Worm (Caenorhabditis elegans): ENCODE results near the gene elo-9.
"Not testable (repeated sequence)": the region's sequence is repeated elsewhere in the genome, so short reads cannot be mapped to it uniquely, and the experiment has no call there.

Gene elo-9

ce11 chrII:15008481-15009057, 44.7 kb upstream of the elo-9 start:
- peak; percentile 19 for TF ChIP-seq nhr-90 (tag; optimal IDR thresholded peaks at IDR 0.05; ENCODE audit: poor library complexity)
- no peak for TF ChIP-seq nhr-47 (tag; optimal IDR thresholded peaks at IDR 0.05)
- peak; percentile 61 for TF ChIP-seq pax-3 (tag; optimal IDR thresholded peaks at IDR 0.05)
- TF ChIP-seq nhr-85 (tag): peak; percentile 75
- no peak for TF ChIP-seq efl-3 (GFP tag; optimal IDR thresholded peaks at IDR 0.05)
- peak; percentile 50; the same call in 1 of the 2 replicates for TF ChIP-seq unc-98 (GFP tag; IDR thresholded peaks at IDR 0.05)
- TF ChIP-seq lir-3 (tag; optimal IDR thresholded peaks at IDR 0.05; ENCODE audit: poor library complexity): no peak
- TF ChIP-seq efl-1 (optimal IDR thresholded peaks at IDR 0.05): no peak
- peak in 1 of 2 experiments; percentile 89 for TF ChIP-seq efl-1 (GFP tag; optimal IDR thresholded peaks at IDR 0.05 in 1 of 2)

- no peak for TF ChIP-seq ceh-8 (GFP tag; optimal IDR thresholded peaks at IDR 0.05)
Observed at ce11 chrII:15005118-15005517, 41.2 kb upstream of the elo-9 start.

- peak; percentile 44 for TF ChIP-seq nhr-85 (tag)
- TF ChIP-seq grh-1 (GFP tag; IDR thresholded peaks at IDR 0.05): no peak
- peak in 1 of 3 experiments; percentile 38 for TF ChIP-seq dpl-1 (GFP tag; optimal IDR thresholded peaks at IDR 0.05)
- no peak for TF ChIP-seq nhr-11 (tag; optimal IDR thresholded peaks at IDR 0.05)
- no peak for TF ChIP-seq skn-1 (tag; optimal IDR thresholded peaks at IDR 0.05)
- TF ChIP-seq efl-1 (optimal IDR thresholded peaks at IDR 0.05): peak; percentile 18 to 45
- TF ChIP-seq efl-1 (GFP tag; optimal IDR thresholded peaks at IDR 0.05 in 1 of 2): peak; percentile 27 to 76
Observed at ce11 chrII:15004538-15004937, 40.6 kb upstream of the elo-9 start.

DNA sequence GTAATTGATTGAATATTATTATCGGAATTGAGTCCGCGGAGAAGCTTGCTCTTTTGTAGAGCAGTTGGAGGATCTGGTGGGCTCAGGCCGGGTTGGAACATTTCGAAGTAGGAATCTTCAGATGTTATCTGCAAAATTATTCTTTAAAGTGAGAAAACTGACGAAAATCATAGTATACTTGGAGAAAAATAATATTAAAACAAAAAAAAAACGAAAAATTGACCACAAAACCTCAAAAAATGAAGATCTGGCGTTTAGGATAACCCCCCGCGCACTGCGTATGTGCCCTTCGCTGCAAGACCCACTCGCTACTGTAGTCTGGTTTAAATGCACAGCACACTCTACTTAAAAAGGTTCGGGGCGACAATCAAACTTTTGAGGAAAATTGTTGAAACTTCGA, 39.5 kb upstream of the elo-9 start, which contains the start of gene Y53F4B.10:
Y53F4B.10 (minus strand) TSS at position 101 of the 400 bp plus-strand sequence.
- TF ChIP-seq ztf-11 (tag; optimal IDR thresholded peaks at IDR 0.05) (no peak), nhr-12 (tag; optimal IDR thresholded peaks at IDR 0.05) (no peak), fkh-4 (tag; optimal IDR thresholded peaks at IDR 0.05; ENCODE audit: borderline replicate concordance) (no peak), mef-2 (tag; optimal IDR thresholded peaks at IDR 0.05) (no peak), lin-15B (tag; optimal IDR thresholded peaks at IDR 0.05) (no peak), mab-9 (GFP tag; IDR thresholded peaks at IDR 0.05) (no peak), grh-1 (GFP tag; IDR thresholded peaks at IDR 0.05) (no peak), swsn-7 (tag; optimal IDR thresholded peaks at IDR 0.05) (no peak), dsc-1 (tag; optimal IDR thresholded peaks at IDR 0.05) (no peak), unc-130 (tag; optimal IDR thresholded peaks at IDR 0.05) (no peak), hpl-2 (GFP tag; optimal IDR thresholded peaks at IDR 0.05) (no peak), snpc-4 (tag; optimal IDR thresholded peaks at IDR 0.05) (no peak), ama-1 (optimal IDR thresholded peaks at IDR 0.05) (no peak), nhr-90 (tag; optimal IDR thresholded peaks at IDR 0.05; ENCODE audit: poor library complexity) (no peak), unc-98 (GFP tag; IDR thresholded peaks at IDR 0.05) (no peak), fkh-10 (GFP tag; optimal IDR thresholded peaks at IDR 0.05) (no peak), tlp-1 (tag; optimal IDR thresholded peaks at IDR 0.05) (no peak), unc-62 (GFP tag; optimal IDR thresholded peaks at IDR 0.05) (no peak), sup-37 (GFP tag; optimal IDR thresholded peaks at IDR 0.05) (no peak), mdl-1 (tag; optimal IDR thresholded peaks at IDR 0.05) (no peak)

- not testable (repeated sequence) for TF ChIP-seq tlp-1 (tag; optimal IDR thresholded peaks at IDR 0.05); ama-1 (optimal IDR thresholded peaks at IDR 0.05); nhr-76 (tag; optimal IDR thresholded peaks at IDR 0.05)
Observed at ce11 chrII:14992598-14992997, 28.7 kb upstream of the elo-9 start, which contains the start of gene Y53F4B.7. TSS of gene Y53F4B.7 (plus strand) at chrII:14992898.

DNA sequence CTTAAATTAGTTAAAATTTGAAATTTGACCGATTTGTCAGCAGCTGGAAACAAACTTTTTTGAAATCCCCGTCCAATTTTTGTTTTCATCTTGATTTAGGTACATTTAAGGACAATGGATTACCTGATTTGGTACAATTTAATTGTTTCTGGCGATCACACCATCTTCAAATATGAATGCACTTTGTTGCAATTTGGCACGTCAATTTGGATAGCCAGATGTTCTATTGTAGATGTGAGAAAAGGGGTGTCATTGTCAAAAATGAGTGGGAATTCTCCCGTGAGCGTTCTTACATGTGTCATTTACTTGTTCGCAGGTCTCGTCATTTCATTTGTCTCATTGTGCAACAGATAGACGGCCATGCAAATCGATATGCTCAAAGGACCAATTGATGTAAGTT, 24.3 kb upstream of the elo-9 start, which contains the start of gene Y53F4B.43:
Y53F4B.43 (plus strand) TSS at position 301 of the 400 bp plus-strand sequence.
- not testable (repeated sequence) for TF ChIP-seq hlh-17 (GFP tag; optimal IDR thresholded peaks at IDR 0.05; ENCODE audit: borderline replicate concordance); zag-1 (tag; optimal IDR thresholded peaks at IDR 0.05); pqm-1 (tag; optimal IDR thresholded peaks at IDR 0.05)

Data from whole organism, L1 larva.